Worm (Caenorhabditis elegans): Measurements from ENCODE around the gene ifbp-1.
A peak's percentile ranks its signal among the peaks of the same experiment; 100 is the strongest.

Gene ifbp-1

DNA sequence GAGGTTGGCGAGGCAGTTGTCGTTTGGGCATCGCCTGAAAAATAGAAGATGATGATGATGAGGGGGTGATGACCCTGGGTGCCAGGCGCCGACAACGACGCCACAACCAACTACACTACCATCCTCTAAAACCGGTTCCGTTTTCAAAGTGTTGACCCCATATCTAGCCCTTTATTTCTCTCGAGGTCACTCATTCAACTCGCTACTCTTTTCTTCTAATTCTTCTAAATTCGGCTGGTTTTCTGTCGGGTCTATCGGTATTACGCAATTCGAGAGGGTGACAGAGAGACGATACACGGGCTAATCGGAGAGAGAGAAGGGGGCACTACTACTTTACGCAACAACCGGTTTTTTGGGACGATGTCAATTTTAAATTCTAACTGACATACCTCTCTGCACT is 8.7 kb downstream of the ifbp-1 start:
- TF ChIP-seq nhr-12 (tag; optimal IDR thresholded peaks at IDR 0.05) (no peak), nhr-237 (tag; optimal IDR thresholded peaks at IDR 0.05) (peak; percentile 59), nhr-19 (GFP tag; conservative IDR thresholded peaks at IDR 0.05) (peak; percentile 63), nhr-20 (tag; optimal IDR thresholded peaks at IDR 0.05) (peak; percentile 92), C16A3.4 (tag; optimal IDR thresholded peaks at IDR 0.05) (peak; percentile 62), Y116A8C.19 (tag; optimal IDR thresholded peaks at IDR 0.05; ENCODE audit: borderline replicate concordance) (no peak), F16B12.6 (tag; optimal IDR thresholded peaks at IDR 0.05) (no peak), pqm-1 (tag; optimal IDR thresholded peaks at IDR 0.05) (no peak), aly-2 (tag; optimal IDR thresholded peaks at IDR 0.05) (no peak), skn-1 (tag; optimal IDR thresholded peaks at IDR 0.05) (peak; percentile 5), hlh-17 (GFP tag; optimal IDR thresholded peaks at IDR 0.05; ENCODE audit: borderline replicate concordance) (no peak), C34B4.2 (tag; optimal IDR thresholded peaks at IDR 0.05) (no peak), ceh-8 (GFP tag; optimal IDR thresholded peaks at IDR 0.05) (no peak), nhr-85 (tag) (peak; percentile 100), ces-1 (GFP tag; optimal IDR thresholded peaks at IDR 0.05) (no peak), lir-3 (tag; optimal IDR thresholded peaks at IDR 0.05; ENCODE audit: poor library complexity) (peak; percentile 26), mef-2 (tag; optimal IDR thresholded peaks at IDR 0.05) (no peak), hpl-2 (GFP tag; optimal IDR thresholded peaks at IDR 0.05) (peak; percentile 10), tlp-1 (tag; optimal IDR thresholded peaks at IDR 0.05) (no peak), ztf-4 (tag; optimal IDR thresholded peaks at IDR 0.05) (peak; percentile 57), sptf-1 (tag; optimal IDR thresholded peaks at IDR 0.05) (no peak), nhr-71 (tag; optimal IDR thresholded peaks at IDR 0.05) (peak; percentile 86), hlh-4 (tag; optimal IDR thresholded peaks at IDR 0.05) (no peak), efl-1 (optimal IDR thresholded peaks at IDR 0.05) (peak; percentile 14 to 44), efl-1 (GFP tag; optimal IDR thresholded peaks at IDR 0.05 in 1 of 2) (peak in 1 of 2 experiments; percentile 94), pag-3 (tag; optimal IDR thresholded peaks at IDR 0.05; ENCODE audit: borderline replicate concordance, insufficient read depth) (no peak), unc-130 (tag; optimal IDR thresholded peaks at IDR 0.05) (peak; percentile 59), lin-35 (GFP tag; optimal IDR thresholded peaks at IDR 0.05) (peak; percentile 21 to 69), nhr-77 (tag; optimal IDR thresholded peaks at IDR 0.05) (peak; percentile 42), ceh-88 (GFP tag; IDR thresholded peaks at IDR 0.05) (no peak), nhr-84 (tag; optimal IDR thresholded peaks at IDR 0.05) (no peak), ceh-63 (GFP tag; optimal IDR thresholded peaks at IDR 0.05) (no peak), nhr-47 (tag; optimal IDR thresholded peaks at IDR 0.05) (peak; percentile 60), ztf-11 (tag; optimal IDR thresholded peaks at IDR 0.05) (no peak), dpl-1 (GFP tag; optimal IDR thresholded peaks at IDR 0.05) (peak in 2 of 3 experiments; percentile 23 to 63), grh-1 (GFP tag; IDR thresholded peaks at IDR 0.05) (peak; percentile 100), ama-1 (optimal IDR thresholded peaks at IDR 0.05) (no peak), sox-4 (tag; optimal IDR thresholded peaks at IDR 0.05) (no peak), mab-9 (GFP tag; IDR thresholded peaks at IDR 0.05) (no peak), nhr-90 (tag; optimal IDR thresholded peaks at IDR 0.05; ENCODE audit: poor library complexity) (peak; percentile 84), lin-39 (tag; optimal IDR thresholded peaks at IDR 0.05) (no peak), alr-1 (tag; optimal IDR thresholded peaks at IDR 0.05; ENCODE audit: borderline replicate concordance) (no peak), aha-1 (tag; optimal IDR thresholded peaks at IDR 0.05) (no peak), C04F5.9 (tag; optimal IDR thresholded peaks at IDR 0.05) (peak; percentile 2), xbp-1 (tag; optimal IDR thresholded peaks at IDR 0.05) (peak; percentile 22), rnt-1 (tag; optimal IDR thresholded peaks at IDR 0.05) (peak; percentile 38), snu-23 (GFP tag; optimal IDR thresholded peaks at IDR 0.05) (peak; percentile 92), nhr-28 (tag; optimal IDR thresholded peaks at IDR 0.05) (no peak), unc-62 (GFP tag; optimal IDR thresholded peaks at IDR 0.05) (no peak), zag-1 (tag; optimal IDR thresholded peaks at IDR 0.05) (no peak), mep-1 (tag; optimal IDR thresholded peaks at IDR 0.05) (peak; percentile 81), nhr-11 (tag; optimal IDR thresholded peaks at IDR 0.05) (no peak), egl-13 (tag; optimal IDR thresholded peaks at IDR 0.05) (no peak), sup-37 (GFP tag; optimal IDR thresholded peaks at IDR 0.05) (no peak)
